Worm (Caenorhabditis elegans) whole organism, L4/young adult: Measurements from ENCODE around the gene ztf-27.

Source experiments
- W03F9.2 ChIP-seq: fragments of 150-350 bp; optimal IDR thresholded peaks from 2 replicates; lab custom pipeline; 2014; ENCODE audit warnings: missing biosample characterization, missing genetic modification characterization
- dao-5 ChIP-seq: sonication (generic microtip); optimal IDR thresholded peaks from 2 replicates; lab custom pipeline; 2016; ENCODE audit warnings: missing genotype, missing genetic modification characterization, moderate library complexity, missing compliant biosample characterization
- him-1 ChIP-seq: sonication (generic microtip); optimal IDR thresholded peaks from 2 replicates; lab custom pipeline; 2016; ENCODE audit warnings: missing genotype, missing genetic modification reagents, missing genetic modification characterization, missing compliant biosample characterization

DNA sequence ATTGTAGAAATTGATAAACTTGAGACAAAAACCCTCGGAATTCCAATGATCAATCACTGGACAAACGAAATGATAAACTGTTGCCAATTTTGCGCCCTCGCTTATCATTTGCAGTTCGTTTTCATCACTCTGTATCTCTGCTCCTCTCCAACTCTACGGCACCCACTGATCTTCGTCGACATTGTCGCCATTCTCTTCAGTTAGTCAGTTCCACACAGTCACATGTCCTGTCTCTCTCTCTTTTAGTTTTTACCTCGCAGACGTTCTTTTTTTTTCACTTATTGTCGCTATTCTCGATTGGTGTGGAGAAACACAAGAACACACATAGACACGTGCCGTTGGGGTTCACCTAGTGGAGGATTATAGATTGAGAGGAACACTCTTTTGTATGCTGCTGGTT lies 3.9 kb downstream of the ztf-27 start:
- TF ChIP-seq W03F9.2 (peak; percentile 5), him-1 (no peak), dao-5 (no peak)
